Fruit fly (Drosophila melanogaster) whole organism, adult: ENCODE data around the gene CG42751.

Experiments used
- CG14711 ChIP-seq: fragments of 200-800 bp; sonication (Bioruptor generic); optimal IDR thresholded peaks from 2 replicates; lab custom pipeline; 2018; ENCODE audit warnings: missing biosample characterization, mild to moderate bottlenecking, missing genetic modification characterization, moderate library complexity
- CG33017 ChIP-seq: fragments of 200-800 bp; sonication (Bioruptor generic); optimal IDR thresholded peaks from 2 replicates; lab custom pipeline; 2018; ENCODE audit warnings: missing biosample characterization, mild to moderate bottlenecking, missing genetic modification characterization, moderate library complexity
- CG5204 ChIP-seq: fragments of 200-800 bp; sonication (Bioruptor generic); optimal IDR thresholded peaks from 2 replicates; lab custom pipeline; 2016; ENCODE audit warnings: missing biosample characterization, missing genetic modification characterization
- CG7045 ChIP-seq: fragments of 200-800 bp; sonication (Bioruptor generic); optimal IDR thresholded peaks from 2 replicates; lab custom pipeline; 2017; ENCODE audit warnings: missing biosample characterization, mild to moderate bottlenecking, missing genetic modification characterization
- Clk ChIP-seq: fragments of 200-800 bp; sonication (Bioruptor generic); optimal IDR thresholded peaks from 2 replicates; lab custom pipeline; 2017; ENCODE audit warnings: missing biosample characterization, missing genetic modification characterization
- Crg-1 ChIP-seq: fragments of 200-800 bp; sonication (Bioruptor generic); optimal IDR thresholded peaks from 2 replicates; lab custom pipeline; 2016; ENCODE audit warnings: missing biosample characterization, missing genetic modification characterization
- Hr96 ChIP-seq: fragments of 200-800 bp; sonication (Bioruptor generic); optimal IDR thresholded peaks from 2 replicates; lab custom pipeline; 2016; ENCODE audit warnings: missing biosample characterization, missing genetic modification characterization
- cic ChIP-seq: fragments of 200-800 bp; sonication (Bioruptor generic); optimal IDR thresholded peaks from 2 replicates; lab custom pipeline; 2017; ENCODE audit warnings: missing biosample characterization, mild to moderate bottlenecking, missing genetic modification characterization, moderate library complexity
- cnc ChIP-seq, 2 experiments: fragments of >200 bp; optimal IDR thresholded peaks; 2 replicates each; lab custom pipeline; 2017
- ovo ChIP-seq: fragments of 200-800 bp; sonication (Bioruptor generic); optimal IDR thresholded peaks from 2 replicates; lab custom pipeline; 2016; ENCODE audit warnings: missing biosample characterization, missing genetic modification characterization
- tj ChIP-seq: fragments of 200-800 bp; sonication (Bioruptor generic); optimal IDR thresholded peaks from 3 replicates; lab custom pipeline; 2017; ENCODE audit warnings: missing biosample characterization, mild to moderate bottlenecking, missing genetic modification characterization, moderate library complexity
- toe ChIP-seq: fragments of 200-800 bp; sonication (Bioruptor generic); optimal IDR thresholded peaks from 2 replicates; lab custom pipeline; 2016; ENCODE audit warnings: missing biosample characterization, missing genetic modification characterization

DNA sequence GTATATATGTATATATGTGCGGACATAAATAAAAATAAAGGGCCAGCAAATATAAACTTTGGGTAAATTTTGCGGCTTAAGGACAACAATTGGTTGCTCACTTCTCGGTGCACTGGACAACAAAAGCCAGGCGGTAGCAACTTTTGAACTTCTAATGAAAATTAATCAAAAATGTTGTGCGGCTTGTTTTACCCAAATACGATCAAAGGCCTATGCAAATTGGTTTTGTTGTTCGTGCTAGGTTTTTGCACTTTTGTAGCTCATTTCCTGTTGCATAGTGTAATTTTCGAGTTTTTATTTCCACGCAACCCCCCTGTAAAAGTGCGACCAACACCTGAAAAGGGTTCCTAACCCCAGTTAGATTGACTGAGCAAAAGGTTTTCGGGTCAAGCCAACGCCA, 49.3 kb downstream of the CG42751 start:
- TF ChIP-seq Crg-1 (GFP tag; lab: Kevin White, UChicago): no peak
- TF ChIP-seq cnc (optimal IDR thresholded peaks at IDR 0.05; lab: Kevin White, UChicago): no peak
- TF ChIP-seq CG14711 (tag; lab: Kevin White, UChicago): no peak
- no peak for TF ChIP-seq CG5204 (GFP tag; lab: Kevin White, UChicago)
- no peak for TF ChIP-seq Hr96 (GFP tag; lab: Kevin White, UChicago)
- no peak for TF ChIP-seq ovo
- no peak for TF ChIP-seq CG33017
- TF ChIP-seq Clk: no peak
- no peak for TF ChIP-seq tj (GFP tag; lab: Kevin White, UChicago)
- TF ChIP-seq toe: no peak
- TF ChIP-seq CG7045 (GFP tag; lab: Kevin White, UChicago): no peak
- TF ChIP-seq cic: no peak
